Fruit fly (Drosophila melanogaster): ENCODE measurements around the gene MICAL-like.

- TF ChIP-seq usp (GFP tag; optimal IDR thresholded peaks at IDR 0.05) (no peak), EcR (GFP tag; optimal IDR thresholded peaks at IDR 0.05) (no peak), psq (optimal IDR thresholded peaks at IDR 0.05) (no peak), pan (optimal IDR thresholded peaks at IDR 0.05) (no peak), CG8478 (optimal IDR thresholded peaks at IDR 0.05) (no peak)
Observed at dm6 chr3L:13033361-13033760, 18.2 kb upstream of the MICAL-like start.

Data from whole organism.